Worm (Caenorhabditis elegans) whole organism, L4 larva: Measurements from ENCODE around the gene F41H8.1.

ENCODE experiments used
- F10B5.3 ChIP-seq: sonication (generic microtip); optimal IDR thresholded peaks from 2 replicates; lab custom pipeline; 2016; ENCODE audit warnings: mild to moderate bottlenecking, missing genetic modification characterization, missing compliant biosample characterization
- F26F4.8 ChIP-seq: fragments of 200-800 bp; sonication (Bioruptor generic); conservative IDR thresholded peaks from 2 replicates; pipeline ENCODE4 v1.3.6; 2022; ENCODE audit warnings: missing genetic modification characterization, missing compliant biosample characterization
- F44E2.7 ChIP-seq: fragments of 200-800 bp; sonication (Bioruptor generic); IDR thresholded peaks from 2 replicates; pipeline ENCODE4 v2.1.2; 2022; ENCODE audit warnings: missing genetic modification characterization, missing compliant biosample characterization
- T26A8.4 ChIP-seq: fragments of 200-800 bp; sonication (Bioruptor generic); IDR thresholded peaks from 2 replicates; pipeline ENCODE4 v1.3.6; 2022; ENCODE audit warnings: missing genetic modification characterization, missing compliant biosample characterization
- Y5F2A.4 ChIP-seq: fragments of 200-800 bp; sonication (Bioruptor generic); optimal IDR thresholded peaks from 2 replicates; lab custom pipeline; 2018; ENCODE audit warnings: mild to moderate bottlenecking, missing genetic modification characterization, missing compliant biosample characterization
- Y75B8A.6 ChIP-seq: fragments of 200-800 bp; sonication (Bioruptor generic); IDR thresholded peaks from 2 replicates; pipeline ENCODE4 v1.3.6; 2022; ENCODE audit warnings: missing genetic modification reagents, missing genetic modification characterization, missing compliant biosample characterization
- ZK337.2 ChIP-seq: fragments of 200-800 bp; sonication (Bioruptor generic); IDR thresholded peaks from 2 replicates; pipeline ENCODE4 v1.3.6; 2022; ENCODE audit warnings: missing genetic modification reagents, missing genetic modification characterization, missing compliant biosample characterization
- ZK546.5 ChIP-seq, 2 experiments: sonication (generic microtip); optimal IDR thresholded peaks; 2 replicates each; lab custom pipeline; 2017; ENCODE audit warnings: missing biosample characterization in 2 of 2, missing genetic modification characterization in 2 of 2
- ama-1 ChIP-seq: fragments of 150-350 bp; optimal IDR thresholded peaks from 2 replicates; lab custom pipeline; 2014; ENCODE audit warnings: inconsistent platforms, mixed read lengths
- attf-4 ChIP-seq: sonication (generic microtip); optimal IDR thresholded peaks from 3 replicates; lab custom pipeline; 2017; ENCODE audit warnings: missing biosample characterization, missing genetic modification characterization
- ceh-20 ChIP-seq: fragments of 200-800 bp; sonication (Bioruptor generic); IDR thresholded peaks from 2 replicates; pipeline ENCODE4 v1.3.6; 2022; ENCODE audit warnings: missing genetic modification reagents, missing genetic modification characterization, missing compliant biosample characterization
- ceh-28 ChIP-seq: fragments of 150-350 bp; optimal IDR thresholded peaks from 2 replicates; lab custom pipeline; 2014; ENCODE audit warnings: missing biosample characterization, missing genetic modification reagents, missing genetic modification characterization
- ceh-62 ChIP-seq: sonication (generic microtip); optimal IDR thresholded peaks from 2 replicates; lab custom pipeline; 2017; ENCODE audit warnings: missing biosample characterization, missing genetic modification characterization
- ces-1 ChIP-seq: fragments of 150-350 bp; sonication (generic microtip); optimal IDR thresholded peaks from 4 replicates; lab custom pipeline; 2014; ENCODE audit warnings: missing biosample characterization, missing genetic modification reagents, missing genetic modification characterization
- ctbp-1 ChIP-seq: fragments of 200-800 bp; sonication (Bioruptor generic); IDR thresholded peaks from 2 replicates; pipeline ENCODE4 v1.3.6; 2022; ENCODE audit warnings: missing genetic modification reagents, missing genetic modification characterization, missing compliant biosample characterization
- daf-19 ChIP-seq: fragments of 200-800 bp; sonication (Bioruptor generic); conservative IDR thresholded peaks from 2 replicates; pipeline ENCODE4 v1.3.6; 2022; ENCODE audit warnings: missing genetic modification characterization, missing compliant biosample characterization
- daf-8 ChIP-seq: fragments of 200-800 bp; sonication (Bioruptor generic); IDR thresholded peaks from 2 replicates; pipeline ENCODE4 v1.3.6; 2022; ENCODE audit warnings: missing genetic modification characterization, missing compliant biosample characterization
- dmd-6 ChIP-seq: fragments of 200-800 bp; sonication (Bioruptor generic); IDR thresholded peaks from 2 replicates; pipeline ENCODE4 v1.3.6; 2022; ENCODE audit warnings: missing genetic modification reagents, missing genetic modification characterization, missing compliant biosample characterization
- dmd-9 ChIP-seq: fragments of 200-800 bp; sonication (Bioruptor generic); IDR thresholded peaks from 2 replicates; pipeline ENCODE4 v1.3.6; 2022; ENCODE audit warnings: missing genetic modification reagents, missing genetic modification characterization, missing compliant biosample characterization
- dpl-1 ChIP-seq: fragments of 150-350 bp; optimal IDR thresholded peaks from 2 replicates; lab custom pipeline; 2014; ENCODE audit warnings: missing biosample characterization, missing genetic modification reagents, missing genetic modification characterization
- duxl-1 ChIP-seq: sonication (generic microtip); optimal IDR thresholded peaks from 2 replicates; lab custom pipeline; 2016; ENCODE audit warnings: mild to moderate bottlenecking, missing genetic modification characterization, moderate library complexity, missing compliant biosample characterization; ENCODE audit not compliant: poor library complexity
- egl-43 ChIP-seq: fragments of 200-800 bp; sonication (Bioruptor generic); IDR thresholded peaks from 2 replicates; pipeline ENCODE4 v1.3.6; 2022; ENCODE audit warnings: missing genetic modification reagents, missing genetic modification characterization, missing compliant biosample characterization
- hmg-1.1 ChIP-seq: fragments of 200-800 bp; sonication (Bioruptor generic); IDR thresholded peaks from 2 replicates; pipeline ENCODE4 v1.3.6; 2022; ENCODE audit warnings: missing genetic modification reagents, missing genetic modification characterization, missing compliant biosample characterization
- lin-15B ChIP-seq: fragments of 150-350 bp; sonication (generic microtip); optimal IDR thresholded peaks from 3 replicates; lab custom pipeline; 2014; ENCODE audit warnings: missing biosample characterization, missing genetic modification characterization
- lin-29 ChIP-seq: fragments of 200-800 bp; sonication (Bioruptor generic); IDR thresholded peaks from 2 replicates; pipeline ENCODE4 v1.3.6; 2022; ENCODE audit warnings: missing genetic modification reagents, missing genetic modification characterization, missing compliant biosample characterization
- lin-38 ChIP-seq: fragments of 200-800 bp; sonication (Bioruptor generic); IDR thresholded peaks from 2 replicates; pipeline ENCODE4 v1.3.6; 2022; ENCODE audit warnings: missing genetic modification reagents, missing genetic modification characterization, missing compliant biosample characterization
- lin-39 ChIP-seq: fragments of 150-350 bp; optimal IDR thresholded peaks from 2 replicates; lab custom pipeline; 2014; ENCODE audit warnings: missing biosample characterization, missing genetic modification reagents, missing genetic modification characterization
- madf-5 ChIP-seq, 2 experiments: fragments of 200-800 bp; sonication (Bioruptor generic); IDR thresholded peaks; 2 replicates each; pipeline ENCODE4 v1.3.6; 2022; ENCODE audit warnings: missing compliant biosample characterization in 2 of 2, missing genetic modification characterization in 2 of 2
- mdt-29 ChIP-seq: fragments of 200-800 bp; sonication (Bioruptor generic); IDR thresholded peaks from 2 replicates; pipeline ENCODE4 v1.3.6; 2022; ENCODE audit warnings: missing genetic modification reagents, missing genetic modification characterization, missing compliant biosample characterization
- mep-1 ChIP-seq: fragments of 150-350 bp; sonication (generic microtip); optimal IDR thresholded peaks from 3 replicates; lab custom pipeline; 2014; ENCODE audit warnings: missing biosample characterization, missing genetic modification characterization
- mxl-3 ChIP-seq: fragments of 200-800 bp; sonication (Bioruptor generic); optimal IDR thresholded peaks from 2 replicates; lab custom pipeline; 2018; ENCODE audit warnings: mild to moderate bottlenecking, missing genetic modification characterization, missing compliant biosample characterization
- nhr-10 ChIP-seq: fragments of 150-350 bp; optimal IDR thresholded peaks from 2 replicates; lab custom pipeline; 2014; ENCODE audit warnings: missing biosample characterization, missing genetic modification characterization
- nhr-237 ChIP-seq: sonication (generic microtip); optimal IDR thresholded peaks from 2 replicates; lab custom pipeline; 2017; ENCODE audit warnings: missing biosample characterization, missing genetic modification characterization
- nhr-25 ChIP-seq: sonication (generic microtip); optimal IDR thresholded peaks from 2 replicates; lab custom pipeline; 2017; ENCODE audit warnings: missing genetic modification characterization, mild to moderate bottlenecking, missing compliant biosample characterization, antibody characterized with exemption, moderate library complexity, borderline replicate concordance; ENCODE audit not compliant: insufficient read depth
- nhr-76 ChIP-seq: fragments of 150-350 bp; optimal IDR thresholded peaks from 2 replicates; lab custom pipeline; 2014; ENCODE audit warnings: missing biosample characterization, missing genetic modification characterization
- php-3 ChIP-seq: fragments of 200-800 bp; sonication (Bioruptor generic); IDR thresholded peaks from 2 replicates; pipeline ENCODE4 v1.3.6; 2022; ENCODE audit warnings: missing genetic modification reagents, missing genetic modification characterization, missing compliant biosample characterization
- pqm-1 ChIP-seq: sonication (generic microtip); optimal IDR thresholded peaks from 2 replicates; lab custom pipeline; 2017; ENCODE audit warnings: missing biosample characterization, missing genetic modification characterization
- set-16 ChIP-seq: fragments of 200-800 bp; sonication (Bioruptor generic); IDR thresholded peaks from 2 replicates; pipeline ENCODE4 v1.3.6; 2022; ENCODE audit warnings: missing genetic modification reagents, missing genetic modification characterization, missing compliant biosample characterization
- skn-1 ChIP-seq: fragments of 150-350 bp; optimal IDR thresholded peaks from 2 replicates; lab custom pipeline; 2014; ENCODE audit warnings: missing biosample characterization, missing genetic modification characterization
- snpc-4 ChIP-seq: fragments of 150-350 bp; optimal IDR thresholded peaks from 2 replicates; lab custom pipeline; 2014; ENCODE audit warnings: missing biosample characterization, missing genetic modification characterization
- spr-1 ChIP-seq: sonication (generic microtip); optimal IDR thresholded peaks from 2 replicates; lab custom pipeline; 2016; ENCODE audit warnings: mild to moderate bottlenecking, missing genetic modification characterization, missing compliant biosample characterization
- spr-3 ChIP-seq: fragments of 200-800 bp; sonication (Bioruptor generic); optimal IDR thresholded peaks from 2 replicates; lab custom pipeline; 2018; ENCODE audit warnings: mild to moderate bottlenecking, missing genetic modification characterization, missing compliant biosample characterization
- tra-1 ChIP-seq: fragments of 200-800 bp; sonication (Bioruptor generic); IDR thresholded peaks from 2 replicates; pipeline ENCODE4 v1.3.6; 2022; ENCODE audit warnings: missing genetic modification reagents, missing genetic modification characterization, missing compliant biosample characterization
- unc-130 ChIP-seq: sonication (generic microtip); optimal IDR thresholded peaks from 2 replicates; lab custom pipeline; 2016; ENCODE audit warnings: missing genetic modification reagents, missing genetic modification characterization, missing compliant biosample characterization
- unc-39 ChIP-seq: sonication (generic microtip); optimal IDR thresholded peaks from 2 replicates; lab custom pipeline; 2017; ENCODE audit warnings: missing biosample characterization, missing genetic modification characterization
- zag-1 ChIP-seq: fragments of 150-350 bp; optimal IDR thresholded peaks from 2 replicates; lab custom pipeline; 2014; ENCODE audit warnings: missing biosample characterization, missing genetic modification characterization
- zfp-3 ChIP-seq: fragments of 200-800 bp; sonication (Bioruptor generic); conservative IDR thresholded peaks from 2 replicates; pipeline ENCODE4 v1.3.6; 2022; ENCODE audit warnings: missing genetic modification reagents, missing genetic modification characterization, missing compliant biosample characterization

The F41H8.1 gene

DNA sequence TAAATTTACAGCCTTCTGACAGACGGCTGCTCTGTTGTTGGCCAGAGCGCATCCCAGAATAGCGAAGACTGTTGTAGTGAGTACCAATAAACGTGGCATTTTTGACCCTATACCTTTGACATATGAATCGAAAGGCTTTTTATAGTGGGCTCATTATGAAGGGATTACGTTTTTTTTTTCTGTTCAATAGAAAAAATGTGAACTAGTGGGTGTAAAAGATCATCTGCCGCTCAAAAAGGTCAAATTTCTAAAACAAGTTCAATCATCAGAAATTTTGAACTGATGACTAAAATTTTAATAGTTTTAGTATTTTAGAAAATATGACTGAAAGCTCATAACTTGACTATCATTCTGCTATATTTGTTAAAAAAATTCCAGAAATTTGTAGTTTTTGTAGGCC is 21.5 kb downstream of the F41H8.1 start, which contains the start of gene K09C6.9:
K09C6.9 (minus strand) TSS at position 101 of the 400 bp plus-strand sequence.
- TF ChIP-seq ceh-28 (no peak), nhr-10 (tag; lab: Kevin White, UChicago) (no peak), Y75B8A.6 (GFP tag; lab: Robert Waterston, UW) (no peak), ceh-20 (GFP tag; lab: Robert Waterston, UW) (no peak), mep-1 (tag; lab: Kevin White, UChicago) (no peak), spr-1 (tag; lab: Kevin White, UChicago) (no peak), lin-38 (GFP tag; lab: Robert Waterston, UW) (no peak), nhr-25 (tag; lab: Kevin White, UChicago) (no peak), ama-1 (no peak), dmd-6 (GFP tag; lab: Robert Waterston, UW) (no peak), T26A8.4 (GFP tag; lab: Robert Waterston, UW) (no peak), nhr-76 (no peak), ceh-62 (tag; lab: Kevin White, UChicago) (no peak), lin-15B (tag; lab: Kevin White, UChicago) (no peak), Y5F2A.4 (GFP tag; lab: Kevin White, UChicago) (no peak), lin-39 (no peak), unc-39 (tag; lab: Kevin White, UChicago) (no peak), hmg-1.1 (GFP tag; lab: Robert Waterston, UW) (no peak)

DNA sequence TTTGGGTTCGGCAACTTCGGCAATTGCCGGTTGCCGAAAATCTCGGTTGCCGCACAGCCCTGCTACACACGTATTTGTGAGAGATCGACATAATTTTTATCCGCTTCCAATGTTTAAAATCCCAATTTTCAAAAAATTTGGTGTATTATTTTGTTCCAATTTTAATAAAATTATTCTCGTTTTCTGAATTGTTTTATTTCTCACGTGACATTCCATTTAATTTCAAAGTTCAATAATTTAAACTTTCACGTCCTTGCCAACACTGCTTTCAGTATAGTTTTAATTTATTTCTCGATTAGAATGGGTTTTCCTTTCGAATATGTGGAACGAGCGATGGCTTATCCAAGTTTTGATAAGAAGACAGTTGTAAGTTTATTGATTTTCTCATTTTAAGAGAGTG is 23.1 kb downstream of the F41H8.1 start, which contains the start of gene K09C6.2:
K09C6.2 (plus strand) TSS at position 301 of the 400 bp plus-strand sequence.
- TF ChIP-seq F26F4.8 (GFP tag; lab: Robert Waterston, UW) (no peak), snpc-4 (tag; lab: Kevin White, UChicago) (no peak), madf-5 (GFP tag; IDR thresholded peaks at IDR 0.05; lab: Robert Waterston, UW) (no peak), skn-1 (tag; lab: Kevin White, UChicago) (no peak), zag-1 (tag; lab: Kevin White, UChicago) (no peak), ces-1 (GFP tag; lab: Kevin White, UChicago) (no peak), T26A8.4 (GFP tag; lab: Robert Waterston, UW) (no peak), ZK337.2 (no peak), F10B5.3 (no peak), pqm-1 (tag; lab: Kevin White, UChicago) (no peak), ctbp-1 (GFP tag; lab: Robert Waterston, UW) (no peak), zfp-3 (GFP tag; lab: Robert Waterston, UW) (no peak), tra-1 (GFP tag; lab: Robert Waterston, UW) (no peak), dpl-1 (GFP tag; lab: Kevin White, UChicago) (no peak), nhr-76 (no peak), mxl-3 (GFP tag; lab: Kevin White, UChicago) (no peak), mdt-29 (GFP tag; lab: Robert Waterston, UW) (no peak)

ce11 chrV:858841-859456 is 25.5 kb downstream of the F41H8.1 start:
- TF ChIP-seq skn-1 (tag; lab: Kevin White, UChicago) (no peak), zfp-3 (GFP tag; lab: Robert Waterston, UW) (no peak), F44E2.7 (GFP tag; lab: Robert Waterston, UW) (0 out of 2 replicates have a peak, but pooled peaks have one; percentile 25), nhr-237 (tag; lab: Kevin White, UChicago) (no peak), daf-19 (GFP tag; lab: Robert Waterston, UW) (no peak), nhr-25 (tag; lab: Kevin White, UChicago) (no peak), mxl-3 (GFP tag; lab: Kevin White, UChicago) (no peak), unc-130 (GFP tag; lab: Kevin White, UChicago) (no peak), tra-1 (GFP tag; lab: Robert Waterston, UW) (peak; percentile 40; the same call in 1 of the 2 replicates), ama-1 (no peak), snpc-4 (tag; lab: Kevin White, UChicago) (peak; percentile 80), lin-29 (no peak), egl-43 (GFP tag; lab: Robert Waterston, UW) (peak; percentile 75), duxl-1 (tag; lab: Kevin White, UChicago) (no peak), Y75B8A.6 (GFP tag; lab: Robert Waterston, UW) (0 out of 2 replicates have a peak, but pooled peaks have one; percentile 12), ceh-28 (no peak), unc-39 (tag; lab: Kevin White, UChicago) (no peak), ZK546.5 (tag; optimal IDR thresholded peaks at IDR 0.05; lab: Kevin White, UChicago) (no peak), php-3 (GFP tag; lab: Robert Waterston, UW) (no peak), attf-4 (tag; lab: Kevin White, UChicago) (no peak), spr-3 (no peak), set-16 (GFP tag; lab: Robert Waterston, UW) (no peak), dmd-9 (GFP tag; lab: Robert Waterston, UW) (no peak), daf-8 (GFP tag; lab: Robert Waterston, UW) (no peak)
